Fruit fly (Drosophila melanogaster): ENCODE results near the gene Taf10.
A peak's percentile ranks its signal among the peaks of the same experiment; 100 is the strongest.

The Taf10 gene

DNA sequence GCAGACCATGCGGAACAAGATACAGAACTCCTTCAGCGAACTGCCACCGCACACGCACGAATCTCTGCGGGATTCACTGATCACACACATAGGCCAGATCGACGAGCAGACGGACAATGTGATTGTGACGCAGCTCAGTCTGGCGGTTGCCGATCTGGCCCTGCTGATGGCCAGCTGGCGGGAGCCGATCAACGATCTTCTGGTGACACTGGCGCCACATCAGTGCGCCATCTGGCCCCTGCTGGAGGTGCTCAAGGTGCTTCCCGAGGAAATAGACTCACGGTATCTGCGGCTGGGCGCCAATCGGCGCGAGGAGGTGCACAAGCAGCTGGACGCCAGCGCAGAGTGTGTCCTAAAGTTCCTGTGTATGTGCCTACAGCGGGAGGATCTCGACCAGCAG lies 7.4 kb upstream of the Taf10 start:
- no peak for TF ChIP-seq noc (tag; optimal IDR thresholded peaks at IDR 0.05)

DNA sequence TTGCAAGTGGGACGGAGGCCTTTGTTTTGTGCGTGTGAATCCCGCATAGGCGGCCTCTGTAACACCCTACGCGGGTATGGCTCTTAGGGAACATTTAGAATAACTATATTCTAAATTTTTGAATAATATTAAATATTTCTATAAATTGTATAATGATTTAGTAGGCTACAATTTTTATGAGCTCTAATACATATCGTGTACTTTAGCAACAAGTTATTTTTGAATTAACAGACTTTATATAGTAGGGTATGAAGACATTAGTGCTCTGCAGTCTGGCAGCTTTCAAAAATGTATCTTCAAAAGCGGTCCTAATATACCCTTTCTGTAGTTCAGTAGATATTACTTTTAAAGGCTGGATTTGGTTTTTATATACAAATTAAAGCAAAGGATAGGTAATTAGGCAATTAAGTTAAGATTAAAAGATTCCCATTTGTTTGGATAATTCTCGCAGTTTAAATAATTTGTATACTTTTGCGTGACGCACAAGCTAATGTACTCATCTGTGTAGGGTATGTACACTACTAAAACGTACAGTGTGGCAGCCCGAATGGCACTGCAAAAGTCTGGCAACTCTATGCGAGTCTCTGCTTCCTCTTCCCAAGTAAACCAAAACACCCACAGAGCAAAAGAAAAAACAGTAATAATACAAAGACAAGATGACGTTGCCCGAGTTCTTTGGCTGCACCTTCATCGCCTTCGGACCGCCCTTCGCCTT lies 1.9 kb upstream of the Taf10 start, which contains the start of the genes Snx21 and aph-1:
TSS of gene Snx21 (minus strand) at position 7 of the 715 bp plus-strand sequence.
TSS of gene aph-1 (plus strand) at position 575 of the 715 bp plus-strand sequence.
- peak; percentile 94 for TF ChIP-seq noc (tag; optimal IDR thresholded peaks at IDR 0.05)

DNA sequence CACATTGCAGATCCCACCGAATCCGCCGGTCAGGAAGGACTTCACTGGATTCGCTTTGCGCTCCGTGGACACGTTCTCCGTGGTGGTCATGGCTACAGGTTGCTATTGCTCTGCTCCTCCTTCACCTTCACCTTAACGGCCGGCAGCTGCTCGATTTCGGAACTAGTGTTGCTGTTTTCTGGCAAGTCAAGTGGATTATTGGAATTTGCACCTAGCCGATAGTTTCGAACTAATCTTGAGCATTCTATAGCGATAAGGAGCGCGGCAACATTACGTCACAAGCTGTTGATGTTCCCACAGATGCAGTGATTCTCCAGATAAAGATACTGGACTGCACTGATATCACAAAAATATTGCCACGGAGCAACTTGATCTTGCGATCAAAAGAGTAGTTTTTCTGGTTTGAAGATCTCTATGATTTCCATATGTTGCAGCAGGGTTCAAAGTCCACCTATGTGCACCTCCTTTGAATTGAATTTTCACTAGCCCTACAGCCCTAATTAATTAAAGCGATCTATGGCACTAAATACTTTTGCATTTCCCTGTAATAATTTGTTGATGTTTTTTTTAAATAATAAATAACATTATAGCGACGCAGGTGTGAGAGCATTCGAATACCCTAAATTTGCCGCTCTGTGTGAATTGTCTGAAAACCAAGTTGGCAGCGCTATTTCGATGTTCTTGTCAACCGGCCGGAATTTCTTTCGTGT lies 1.9 kb downstream of the Taf10 start, which contains the start of the genes colt and HINT1:
TSS of gene colt (minus strand) at position 594 of the 710 bp plus-strand sequence.
TSS of gene HINT1 (plus strand) at position 660 of the 710 bp plus-strand sequence.
- TF ChIP-seq noc (tag; optimal IDR thresholded peaks at IDR 0.05) = peak; percentile 35

DNA sequence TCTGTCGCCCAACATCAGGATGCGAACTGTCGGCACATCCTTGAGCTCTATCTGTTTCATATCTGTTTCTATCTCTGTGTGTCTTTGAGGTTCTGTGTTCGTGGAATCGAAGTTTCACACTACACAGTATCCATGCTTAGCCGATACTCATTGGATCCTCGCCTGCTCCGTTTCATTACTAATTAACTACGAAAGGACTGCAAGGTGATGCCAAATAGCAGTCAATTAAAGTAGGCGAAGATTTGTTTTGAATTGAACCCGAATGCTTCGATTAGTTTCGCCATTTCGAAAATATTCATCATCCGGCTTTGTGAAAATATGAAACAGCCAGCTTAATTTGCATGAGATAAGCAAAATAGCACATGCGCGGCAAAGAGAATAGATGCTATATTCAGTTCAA lies 4.0 kb downstream of the Taf10 start, which contains the start of gene CG15399:
TSS of gene CG15399 (minus strand) at position 101 of the 400 bp plus-strand sequence.
- TF ChIP-seq noc (tag; optimal IDR thresholded peaks at IDR 0.05) = no peak

DNA sequence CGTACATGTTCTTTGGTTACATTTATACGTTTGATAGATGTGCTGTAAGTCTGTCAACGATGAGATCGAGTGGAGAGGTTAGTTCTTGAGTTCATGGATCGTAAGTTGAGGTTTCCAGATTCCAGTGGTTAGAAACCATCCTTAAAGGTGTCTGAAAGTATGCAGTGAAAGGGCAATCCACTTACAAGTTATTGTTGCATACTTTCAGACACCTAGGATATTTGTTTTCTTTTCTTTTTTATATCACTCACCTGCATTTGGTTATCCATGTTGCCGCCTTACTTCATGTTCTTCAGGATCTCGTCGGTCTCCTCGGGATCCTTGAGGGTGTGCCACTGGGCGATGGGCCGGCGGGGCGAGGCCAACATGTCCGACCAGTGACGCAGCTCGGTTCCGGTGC lies 15.1 kb downstream of the Taf10 start:
- no peak for TF ChIP-seq noc (tag; optimal IDR thresholded peaks at IDR 0.05)

DNA sequence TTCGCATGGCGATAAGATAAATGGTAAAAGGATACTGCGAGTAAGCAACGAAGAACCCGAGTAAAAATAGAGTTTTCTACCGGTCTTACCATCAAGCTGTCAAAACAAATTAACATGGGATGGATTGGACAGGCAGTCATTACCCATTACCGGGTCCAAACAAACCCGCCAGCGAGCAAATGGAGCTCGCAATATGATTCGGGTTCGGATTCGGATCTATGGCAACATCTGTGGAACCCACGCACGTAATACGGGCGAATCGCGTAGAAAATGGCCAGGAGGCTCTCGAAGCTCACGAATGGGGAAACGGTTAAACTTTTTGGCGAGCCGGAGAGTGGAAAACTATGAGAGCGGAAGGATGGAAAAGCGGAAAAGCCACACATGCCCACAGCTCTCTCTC lies 29.5 kb downstream of the Taf10 start:
- TF ChIP-seq noc (tag; optimal IDR thresholded peaks at IDR 0.05) = no peak

DNA sequence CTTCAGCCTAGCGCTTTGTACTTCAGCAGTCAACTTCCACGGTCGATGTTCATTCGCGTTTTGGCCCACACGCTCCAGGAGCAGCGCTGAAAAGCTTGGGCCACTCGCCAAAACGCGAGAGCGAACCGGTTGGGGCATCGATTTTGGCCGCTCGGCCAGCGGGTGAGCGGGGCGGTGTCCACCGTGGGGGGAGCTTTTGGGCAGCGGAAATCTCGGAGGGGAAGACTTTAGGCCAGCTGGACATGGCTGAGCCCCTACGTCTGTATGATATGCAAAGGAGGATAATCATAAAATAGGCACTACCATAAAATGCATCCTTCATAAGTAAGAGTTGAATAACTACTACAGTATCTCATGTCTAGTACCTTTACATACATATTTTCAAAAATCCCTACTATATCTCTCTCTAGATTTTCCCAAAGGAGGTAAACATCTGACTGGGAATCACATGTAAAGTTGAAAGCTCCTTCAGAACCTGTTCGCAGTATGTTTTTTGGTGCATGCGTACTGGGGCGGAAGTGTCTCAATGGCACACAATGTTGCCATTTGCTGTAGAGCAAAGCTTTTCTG lies 32.3 kb downstream of the Taf10 start, which contains the start of gene Syt1:
TSS of gene Syt1 (minus strand) at position 71 of the 570 bp plus-strand sequence.
- TF ChIP-seq noc (tag; optimal IDR thresholded peaks at IDR 0.05) = no peak

DNA sequence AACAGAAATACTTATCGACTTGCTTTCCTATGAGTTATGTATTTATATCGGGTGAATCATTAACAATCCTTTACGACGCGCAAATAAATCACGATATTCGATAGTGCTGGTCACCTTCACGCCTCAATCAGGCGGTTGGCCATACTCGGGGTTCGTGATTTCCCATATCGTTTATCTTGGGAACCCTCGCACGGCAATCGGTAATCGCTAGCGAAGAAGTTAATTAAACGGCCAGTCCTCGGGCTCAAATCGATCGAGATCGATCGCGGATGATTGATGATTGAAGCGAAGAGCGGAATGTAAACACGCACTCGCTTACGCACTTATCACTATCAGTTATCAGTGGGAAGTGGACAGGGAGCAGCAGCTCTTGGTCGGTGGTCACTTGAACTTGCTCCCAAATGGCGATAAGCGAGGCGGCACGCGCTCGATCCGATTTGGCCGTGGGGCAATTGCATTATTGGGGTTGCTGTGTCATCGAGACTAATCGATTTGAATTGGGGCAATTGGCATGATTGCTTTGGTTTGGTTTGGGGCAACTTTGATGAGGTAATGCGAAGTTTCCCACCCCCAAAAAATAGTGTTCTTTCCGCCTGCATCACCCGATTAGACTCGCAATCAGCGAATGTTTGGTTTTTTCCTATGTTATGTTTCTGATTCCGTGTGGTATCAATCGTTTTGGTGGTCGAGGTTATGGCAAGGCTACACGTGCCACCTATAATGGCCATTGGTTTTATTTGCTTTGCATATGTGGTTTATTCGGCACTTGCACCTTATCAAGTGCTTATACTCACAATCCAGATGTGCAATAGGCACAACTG lies 33.5 kb downstream of the Taf10 start:
- peak; percentile 35 for TF ChIP-seq noc (tag; optimal IDR thresholded peaks at IDR 0.05)

DNA sequence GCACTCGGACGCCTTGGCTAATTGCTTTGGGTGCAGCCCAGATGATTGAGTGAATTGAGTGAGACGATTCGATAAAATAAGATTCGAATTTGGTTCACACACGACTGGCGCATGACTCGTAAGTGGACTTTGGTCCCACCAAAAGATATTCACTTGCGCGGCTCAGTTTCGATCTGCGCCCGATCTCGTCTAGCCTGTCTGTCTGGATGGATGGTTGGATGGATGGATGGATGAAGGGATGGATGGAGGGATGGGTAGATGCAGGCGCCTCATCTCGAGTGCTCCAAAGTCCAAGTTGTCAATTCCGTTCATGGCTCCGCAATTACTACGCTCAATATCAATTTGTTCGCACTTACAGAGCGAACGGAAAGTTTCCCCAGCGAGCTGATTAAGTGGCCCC lies 34.8 kb downstream of the Taf10 start:
- no peak for TF ChIP-seq noc (tag; optimal IDR thresholded peaks at IDR 0.05)

DNA sequence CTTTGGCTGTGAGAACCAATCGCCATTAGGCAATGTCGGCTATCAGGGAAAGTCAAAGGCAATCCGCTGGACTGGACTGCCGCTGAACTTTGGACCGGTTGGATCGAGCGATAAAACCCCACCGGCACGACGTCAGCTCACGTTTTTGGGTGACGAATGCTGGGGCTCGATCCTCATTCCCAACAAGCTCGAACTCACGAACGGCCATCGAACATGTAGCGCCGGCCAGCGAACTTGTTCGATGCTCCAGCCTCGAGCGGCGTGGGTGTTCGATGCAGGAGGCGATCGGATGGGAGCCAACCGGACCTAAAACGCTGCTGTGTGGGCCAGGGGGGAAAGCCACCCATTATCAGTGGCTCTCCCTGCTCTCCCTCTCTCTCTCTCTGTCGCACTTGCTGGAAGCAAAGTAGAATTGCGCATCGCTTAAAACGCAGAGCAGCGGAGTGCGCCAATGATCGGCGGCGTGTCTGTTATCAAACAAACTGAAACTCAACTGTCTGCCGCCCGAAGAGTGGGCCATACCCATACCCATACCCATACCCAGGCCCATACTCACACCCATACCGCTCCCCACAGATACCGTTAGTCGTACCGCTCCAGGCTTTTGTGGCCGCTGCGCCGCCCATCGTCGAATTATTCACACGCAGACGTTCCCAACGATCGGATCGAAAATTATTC lies 37.1 kb downstream of the Taf10 start, which contains the start of gene daw:
TSS of gene daw (plus strand) at position 628 of the 678 bp plus-strand sequence.
- peak; percentile 5 for TF ChIP-seq noc (tag; optimal IDR thresholded peaks at IDR 0.05)

DNA sequence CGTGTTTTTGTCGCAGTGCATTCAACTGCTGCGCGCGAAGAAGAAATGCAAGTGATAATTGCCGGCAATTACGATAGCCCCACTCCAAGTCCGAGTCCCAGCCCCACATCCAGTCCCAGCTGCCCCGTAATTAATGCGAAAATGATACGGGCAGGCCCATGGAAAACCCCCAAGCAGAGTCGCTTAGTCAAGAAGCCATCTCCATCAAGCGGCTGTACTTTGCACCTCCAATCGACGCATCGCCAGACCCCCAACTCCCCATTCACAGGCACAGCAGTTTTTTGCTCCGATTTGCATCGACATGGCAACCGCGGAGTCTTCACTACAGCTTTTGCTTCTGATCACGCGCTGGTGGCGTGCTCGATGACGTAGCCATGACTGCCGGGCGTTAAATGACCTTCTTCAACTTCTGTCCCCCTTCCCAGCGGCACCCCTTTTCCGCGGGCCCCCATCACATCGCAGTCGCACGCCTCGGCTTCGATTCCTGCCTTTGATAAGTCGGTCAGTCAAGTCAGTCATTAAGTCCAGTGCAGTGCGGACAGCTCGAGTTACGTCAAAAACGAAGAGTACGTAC lies 38.6 kb downstream of the Taf10 start:
- no peak for TF ChIP-seq noc (tag; optimal IDR thresholded peaks at IDR 0.05)

DNA sequence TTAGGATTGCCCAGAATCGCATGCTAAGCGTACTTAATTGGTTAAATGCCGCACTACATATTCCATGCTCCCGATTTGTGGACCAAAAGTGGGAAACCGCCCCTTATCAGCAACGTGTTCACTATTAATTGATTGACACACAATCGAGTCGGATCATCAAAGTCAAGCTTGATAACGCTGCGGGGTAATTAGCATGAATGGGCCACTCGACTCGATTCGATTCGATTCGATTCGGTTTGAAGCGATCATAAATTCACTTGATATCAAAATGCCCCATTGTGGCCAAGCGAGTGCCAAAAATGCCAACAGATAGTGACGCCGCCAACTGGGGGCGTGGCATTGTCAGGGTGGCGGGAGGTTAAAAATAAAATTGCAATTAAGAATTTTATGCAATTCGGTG lies 39.9 kb downstream of the Taf10 start:
- TF ChIP-seq noc (tag; optimal IDR thresholded peaks at IDR 0.05) = no peak

DNA sequence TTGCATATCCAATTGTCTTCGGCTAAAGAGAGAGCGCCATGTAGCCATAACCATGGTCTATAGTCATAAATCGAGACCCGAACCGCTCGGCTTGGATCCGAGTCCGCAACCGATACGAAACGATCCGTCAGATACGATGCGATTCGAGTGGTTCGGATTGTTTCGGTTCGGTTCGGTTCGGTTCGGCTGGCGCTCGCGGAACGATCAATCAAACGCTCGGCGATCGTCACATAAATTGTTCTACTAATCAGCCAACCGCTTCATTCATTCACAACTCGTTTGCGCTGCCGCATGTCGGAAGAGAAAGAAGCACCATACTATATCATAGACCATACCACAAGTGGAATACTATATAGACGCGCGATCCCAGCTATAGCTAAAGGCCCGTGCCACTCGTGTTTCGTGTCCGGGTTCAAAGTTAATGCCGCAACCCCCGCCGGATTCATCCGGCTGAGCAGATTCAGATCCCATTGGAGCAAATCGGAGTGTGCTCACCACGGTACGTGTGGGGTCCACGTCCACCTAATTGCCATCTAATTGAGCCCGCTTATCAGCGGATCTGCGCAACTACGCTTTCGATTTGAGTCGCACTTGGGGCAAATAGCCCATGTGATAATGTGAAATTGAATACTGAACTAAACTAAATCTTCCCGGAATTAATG lies 40.5 kb downstream of the Taf10 start:
- TF ChIP-seq noc (tag; optimal IDR thresholded peaks at IDR 0.05) = peak; percentile 49

DNA sequence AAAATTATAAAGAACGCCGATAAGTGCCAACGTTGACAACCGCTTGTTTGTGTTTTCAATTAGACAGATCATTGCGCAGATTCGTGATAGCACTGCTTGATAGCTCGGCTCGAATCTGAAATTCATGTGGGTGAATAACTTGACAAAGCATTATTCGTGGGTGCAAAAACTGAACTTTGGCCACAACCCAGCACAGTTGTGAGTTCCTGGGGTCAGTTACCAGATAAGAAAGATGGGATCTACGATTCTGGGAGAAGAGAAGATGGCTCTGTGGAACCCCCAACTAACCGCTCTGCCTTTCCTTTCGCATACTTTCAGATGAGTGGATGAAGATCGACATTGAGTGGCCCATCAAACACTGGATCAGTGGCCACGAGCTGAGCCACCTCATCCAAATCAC lies 43.1 kb downstream of the Taf10 start:
- TF ChIP-seq noc (tag; optimal IDR thresholded peaks at IDR 0.05) = peak; percentile 79
